Worm (Caenorhabditis elegans): ENCODE results near the gene F01D5.6.

Gene F01D5.6

ce11 chrII:14044199-14044598 lies 37.9 kb downstream of the F01D5.6 start (continued):
- TF ChIP-seq lsy-2 (tag; optimal IDR thresholded peaks at IDR 0.05), result peak in 1 of 2 experiments; percentile 81
- TF ChIP-seq mbf-1 (tag; optimal IDR thresholded peaks at IDR 0.05), result no peak
- peak; percentile 20 for TF ChIP-seq gmeb-1 (tag; optimal IDR thresholded peaks at IDR 0.05)
- no peak for TF ChIP-seq unc-62 (GFP tag; optimal IDR thresholded peaks at IDR 0.05)
- TF ChIP-seq ceh-16 (tag; optimal IDR thresholded peaks at IDR 0.05), result no peak
- peak; percentile 62 for TF ChIP-seq sem-4 (tag; optimal IDR thresholded peaks at IDR 0.05)

DNA sequence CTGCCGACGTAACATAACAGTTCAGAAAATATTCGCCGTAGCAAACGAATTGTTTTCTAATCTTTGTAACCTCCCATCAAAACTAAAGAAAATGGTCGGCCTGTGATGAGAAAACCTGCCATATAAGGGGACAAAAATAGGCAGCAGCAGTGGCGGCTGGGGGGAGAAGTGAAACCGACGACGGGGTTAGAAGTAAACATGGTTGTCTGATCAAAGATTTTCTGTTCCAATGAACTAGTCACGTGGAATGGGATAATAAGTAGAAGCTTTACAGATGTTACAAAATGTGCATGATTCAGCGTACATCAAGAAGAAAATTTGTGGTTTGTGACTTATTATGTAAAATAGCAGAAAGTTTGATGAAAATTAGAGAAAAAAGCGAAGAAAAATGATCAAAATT lies 38.9 kb downstream of the F01D5.6 start:
- peak; percentile 9 for TF ChIP-seq sma-9 (GFP tag; optimal IDR thresholded peaks at IDR 0.05)
- TF ChIP-seq sma-9 (tag; optimal IDR thresholded peaks at IDR 0.05), result no peak
- no peak for TF ChIP-seq lin-39 (tag; optimal IDR thresholded peaks at IDR 0.05)

ce11 chrII:14045934-14046470 lies 39.7 kb downstream of the F01D5.6 start:
- TF ChIP-seq nhr-237 (tag; optimal IDR thresholded peaks at IDR 0.05), result no peak
- no peak for TF ChIP-seq unc-62 (GFP tag; optimal IDR thresholded peaks at IDR 0.05)
- no peak for TF ChIP-seq blmp-1 (tag; optimal IDR thresholded peaks at IDR 0.05; ENCODE audit: insufficient read depth)

- TF ChIP-seq zag-1 (tag; optimal IDR thresholded peaks at IDR 0.05) (no peak), blmp-1 (tag; optimal IDR thresholded peaks at IDR 0.05; ENCODE audit: insufficient read depth) (no peak), elt-1 (tag; optimal IDR thresholded peaks at IDR 0.05) (no peak), fos-1 (tag; optimal IDR thresholded peaks at IDR 0.05) (no peak), ceh-16 (tag; optimal IDR thresholded peaks at IDR 0.05) (no peak), ceh-82 (tag; optimal IDR thresholded peaks at IDR 0.05) (no peak), ztf-4 (tag; optimal IDR thresholded peaks at IDR 0.05) (no peak), aly-2 (tag; optimal IDR thresholded peaks at IDR 0.05) (no peak), R02D3.7 (tag; optimal IDR thresholded peaks at IDR 0.05) (no peak), nhr-6 (tag; optimal IDR thresholded peaks at IDR 0.05) (no peak), nhr-23 (tag; optimal IDR thresholded peaks at IDR 0.05) (no peak), snpc-4 (tag; optimal IDR thresholded peaks at IDR 0.05) (no peak), crh-2 (tag; optimal IDR thresholded peaks at IDR 0.05) (no peak), C34F6.9 (tag; optimal IDR thresholded peaks at IDR 0.05) (no peak), ama-1 (optimal IDR thresholded peaks at IDR 0.05) (no peak), nhr-12 (tag; optimal IDR thresholded peaks at IDR 0.05) (no peak), unc-62 (GFP tag; optimal IDR thresholded peaks at IDR 0.05) (no peak), skn-1 (tag; optimal IDR thresholded peaks at IDR 0.05) (no peak), nhr-10 (tag; optimal IDR thresholded peaks at IDR 0.05) (no peak)
Observed at ce11 chrII:14046491-14046890, 40.2 kb downstream of the F01D5.6 start.

ce11 chrII:14049097-14049496 lies 42.8 kb downstream of the F01D5.6 start:
- TF ChIP-seq C34F6.9 (tag; optimal IDR thresholded peaks at IDR 0.05) (peak; percentile 48), elt-3 (tag; optimal IDR thresholded peaks at IDR 0.05) (no peak), elt-1 (tag; optimal IDR thresholded peaks at IDR 0.05) (no peak), ceh-82 (tag; optimal IDR thresholded peaks at IDR 0.05) (no peak), lin-13 (GFP tag; optimal IDR thresholded peaks at IDR 0.05) (peak; percentile 4), nhr-25 (tag; optimal IDR thresholded peaks at IDR 0.05) (peak; percentile 67), mab-5 (tag; optimal IDR thresholded peaks at IDR 0.05) (no peak), nhr-6 (tag; optimal IDR thresholded peaks at IDR 0.05) (no peak), unc-55 (GFP tag; optimal IDR thresholded peaks at IDR 0.05) (no peak), gmeb-1 (tag; optimal IDR thresholded peaks at IDR 0.05) (no peak), lin-11 (tag; optimal IDR thresholded peaks at IDR 0.05) (no peak), dmd-4 (tag; optimal IDR thresholded peaks at IDR 0.05) (no peak), fos-1 (tag; optimal IDR thresholded peaks at IDR 0.05) (peak; percentile 83), nhr-237 (tag; optimal IDR thresholded peaks at IDR 0.05) (no peak), mdl-1 (tag; optimal IDR thresholded peaks at IDR 0.05) (peak; percentile 20 to 53), ztf-1 (GFP tag; conservative IDR thresholded peaks at IDR 0.05) (no peak), nhr-10 (tag; optimal IDR thresholded peaks at IDR 0.05) (no peak), sma-3 (GFP tag; optimal IDR thresholded peaks at IDR 0.05) (peak; percentile 67), nhr-77 (tag; optimal IDR thresholded peaks at IDR 0.05) (no peak), skn-1 (tag; optimal IDR thresholded peaks at IDR 0.05) (no peak), nhr-12 (tag; optimal IDR thresholded peaks at IDR 0.05) (no peak), zag-1 (tag; optimal IDR thresholded peaks at IDR 0.05) (no peak), ama-1 (optimal IDR thresholded peaks at IDR 0.05) (no peak), nhr-129 (tag; optimal IDR thresholded peaks at IDR 0.05) (peak; percentile 65), unc-39 (tag; optimal IDR thresholded peaks at IDR 0.05) (no peak), F13H6.1 (tag; optimal IDR thresholded peaks at IDR 0.05) (peak; percentile 60), lsy-2 (tag; optimal IDR thresholded peaks at IDR 0.05) (peak in 1 of 2 experiments; percentile 42), snpc-4 (tag; optimal IDR thresholded peaks at IDR 0.05) (peak; percentile 6), crh-2 (tag; optimal IDR thresholded peaks at IDR 0.05) (peak; percentile 62), ZK546.5 (tag; optimal IDR thresholded peaks at IDR 0.05) (no peak), nhr-23 (tag; optimal IDR thresholded peaks at IDR 0.05) (no peak), sma-9 (GFP tag; optimal IDR thresholded peaks at IDR 0.05) (peak; percentile 93), sma-9 (tag; optimal IDR thresholded peaks at IDR 0.05) (no peak), egl-27 (tag; optimal IDR thresholded peaks at IDR 0.05) (peak; percentile 54), lin-39 (tag; optimal IDR thresholded peaks at IDR 0.05) (no peak), blmp-1 (tag; optimal IDR thresholded peaks at IDR 0.05; ENCODE audit: insufficient read depth) (peak; percentile 15), nhr-11 (tag; optimal IDR thresholded peaks at IDR 0.05) (no peak)

All from whole organism, L2 larva.